Fruit fly (Drosophila melanogaster): ENCODE data around the gene CG11403.

CG11403 gene

dm6 chrX:1234817-1235617 lies 4.7 kb downstream of the CG11403 start (continued):
- TF ChIP-seq nerfin-1 (tag; optimal IDR thresholded peaks at IDR 0.05) = peak; percentile 67
- peak; percentile 4 for TF ChIP-seq Bteb2 (GFP tag; optimal IDR thresholded peaks at IDR 0.05)
- peak; percentile 80 for TF ChIP-seq ara (GFP tag; IDR thresholded peaks at IDR 0.05)
- TF ChIP-seq dati (GFP tag; IDR thresholded peaks at IDR 0.05) = peak; percentile 64
- no peak for TF ChIP-seq Doc3 (GFP tag; IDR thresholded peaks at IDR 0.05; ENCODE audit: partially characterized antibody)
- TF ChIP-seq lab (GFP tag; optimal IDR thresholded peaks at IDR 0.05) = peak; percentile 79
- TF ChIP-seq CG12391 (tag; optimal IDR thresholded peaks at IDR 0.05) = peak; percentile 86
- no peak for TF ChIP-seq Hr39 (optimal IDR thresholded peaks at IDR 0.05)
- peak; percentile 83 for TF ChIP-seq CG13424 (tag; optimal IDR thresholded peaks at IDR 0.05)
- 0 out of 2 replicates have a peak, but pooled peaks have one; percentile 24 for TF ChIP-seq amos (GFP tag; IDR thresholded peaks at IDR 0.05; ENCODE audit: partially characterized antibody)
- TF ChIP-seq ERR (GFP tag; optimal IDR thresholded peaks at IDR 0.05) = no peak
- no peak for TF ChIP-seq ac (GFP tag; optimal IDR thresholded peaks at IDR 0.05)
- TF ChIP-seq D19A (tag; optimal IDR thresholded peaks at IDR 0.05) = peak; percentile 100
- TF ChIP-seq CG6683 (GFP tag; optimal IDR thresholded peaks at IDR 0.05) = peak; percentile 3
- peak; percentile 67 for TF ChIP-seq CG17802 (tag; optimal IDR thresholded peaks at IDR 0.05)
- TF ChIP-seq Lpt (GFP tag; optimal IDR thresholded peaks at IDR 0.05) = no peak
- TF ChIP-seq abd-A (tag; optimal IDR thresholded peaks at IDR 0.05) = no peak
- TF ChIP-seq CG3281 (GFP tag; optimal IDR thresholded peaks at IDR 0.05) = peak; percentile 61
- peak; percentile 78 for TF ChIP-seq CG14050 (GFP tag; IDR thresholded peaks at IDR 0.05)
- no peak for TF ChIP-seq CG31388 (GFP tag; optimal IDR thresholded peaks at IDR 0.05)
- TF ChIP-seq CG17912 (GFP tag; optimal IDR thresholded peaks at IDR 0.05) = no peak
- TF ChIP-seq fd96Cb (tag; optimal IDR thresholded peaks at IDR 0.05) = peak; percentile 85
- peak; percentile 52 for TF ChIP-seq CG5180 (GFP tag; optimal IDR thresholded peaks at IDR 0.05)
- TF ChIP-seq Adf1 (GFP tag; IDR thresholded peaks at IDR 0.05) = peak; percentile 11; the same call in 1 of the 2 replicates
- TF ChIP-seq tup (GFP tag; optimal IDR thresholded peaks at IDR 0.05) = peak; percentile 62
- peak; percentile 36; the same call in 1 of the 2 replicates for TF ChIP-seq bbx (GFP tag; IDR thresholded peaks at IDR 0.05; ENCODE audit: partially characterized antibody)
- peak; percentile 15 for TF ChIP-seq NC2α (GFP tag; optimal IDR thresholded peaks at IDR 0.05)
- TF ChIP-seq so (GFP tag; IDR thresholded peaks at IDR 0.05) = peak; percentile 81; the same call in 2 of the 3 replicates
- peak; percentile 51; the same call in 1 of the 3 replicates for TF ChIP-seq C15 (GFP tag; IDR thresholded peaks at IDR 0.05)
- peak; percentile 81 for TF ChIP-seq NfI (GFP tag; optimal IDR thresholded peaks at IDR 0.05)
- TF ChIP-seq PHDP (tag; optimal IDR thresholded peaks at IDR 0.05) = peak; percentile 85
- TF ChIP-seq CG30020 (tag; optimal IDR thresholded peaks at IDR 0.05) = peak; percentile 46
- no peak for TF ChIP-seq CG6791 (GFP tag; IDR thresholded peaks at IDR 0.05; ENCODE audit: partially characterized antibody)
- TF ChIP-seq CG12071 (GFP tag; optimal IDR thresholded peaks at IDR 0.05) = peak; percentile 77
- TF ChIP-seq CG6254 (GFP tag; optimal IDR thresholded peaks at IDR 0.05) = peak; percentile 47
- peak; percentile 52; the same call in 1 of the 2 replicates for TF ChIP-seq hbn (GFP tag; IDR thresholded peaks at IDR 0.05; ENCODE audit: partially characterized antibody)
- TF ChIP-seq Drgx (GFP tag; IDR thresholded peaks at IDR 0.05) = peak; percentile 87
- peak; percentile 68 for TF ChIP-seq CG6272 (GFP tag; IDR thresholded peaks at IDR 0.05)
- TF ChIP-seq CG9817 (tag; optimal IDR thresholded peaks at IDR 0.05) = peak; percentile 62
- TF ChIP-seq CG7271 (tag; optimal IDR thresholded peaks at IDR 0.05) = peak; percentile 2
- TF ChIP-seq Scr (GFP tag; IDR thresholded peaks at IDR 0.05; ENCODE audit: partially characterized antibody) = peak; percentile 22
- TF ChIP-seq Awh (GFP tag; IDR thresholded peaks at IDR 0.05) = peak; percentile 89
- TF ChIP-seq sug (tag; optimal IDR thresholded peaks at IDR 0.05) = peak; percentile 61
- peak; percentile 81 for TF ChIP-seq Atf6 (GFP tag; IDR thresholded peaks at IDR 0.05)
- TF ChIP-seq ab (GFP tag; optimal IDR thresholded peaks at IDR 0.05) = no peak
- no peak for TF ChIP-seq CG34376 (GFP tag; optimal IDR thresholded peaks at IDR 0.05)
- TF ChIP-seq sima (GFP tag; optimal IDR thresholded peaks at IDR 0.05) = peak; percentile 11
- TF ChIP-seq CG8359 (GFP tag; optimal IDR thresholded peaks at IDR 0.05; ENCODE audit: borderline replicate concordance) = peak; percentile 59
